Worm (Caenorhabditis elegans): Measurements from ENCODE around the gene F28E10.1.
A peak's percentile ranks its signal among the peaks of the same experiment; 100 is the strongest.

Gene F28E10.1

ce11 chrIV:4639352-4639751, 70.7 kb downstream of the F28E10.1 start:
- TF ChIP-seq ceh-20 (GFP tag; IDR thresholded peaks at IDR 0.05): no peak
- peak; percentile 6 for TF ChIP-seq hlh-11 (tag; optimal IDR thresholded peaks at IDR 0.05)
- TF ChIP-seq nhr-28 (tag; optimal IDR thresholded peaks at IDR 0.05): peak; percentile 41
- TF ChIP-seq aha-1 (tag): peak; percentile 76
- TF ChIP-seq ZK337.2 (GFP tag; IDR thresholded peaks at IDR 0.05): 0 out of 2 replicates have a peak, but pooled peaks have one; percentile 28
